Worm (Caenorhabditis elegans): Measurements from ENCODE around the gene vha-13.

DNA sequence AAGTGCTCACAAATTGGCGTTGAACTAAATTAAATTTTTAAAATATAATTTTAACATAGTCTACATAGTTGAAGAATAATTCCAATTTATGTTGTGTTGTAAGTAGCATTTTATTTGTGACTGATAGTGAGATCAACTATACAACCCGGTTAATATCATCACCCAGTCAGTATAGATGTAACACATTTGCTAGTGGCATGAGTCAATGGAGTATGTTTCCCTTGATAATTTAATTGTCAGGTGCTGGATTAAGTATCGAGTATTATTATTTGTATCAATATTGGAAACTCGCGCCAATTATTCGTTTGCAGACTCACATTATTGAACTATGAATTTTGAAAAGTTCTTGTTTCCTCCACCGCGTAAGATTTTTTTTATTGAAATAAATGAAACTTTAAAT, 16.6 kb upstream of the vha-13 start, which contains the start of gene srm-5:
- TF ChIP-seq ceh-36 (tag; optimal IDR thresholded peaks at IDR 0.05) (no peak), ama-1 (optimal IDR thresholded peaks at IDR 0.05) (no peak), hmg-4 (GFP tag; optimal IDR thresholded peaks at IDR 0.05) (no peak), hmbx-1 (tag; optimal IDR thresholded peaks at IDR 0.05) (no peak), scrt-1 (GFP tag; IDR thresholded peaks at IDR 0.05) (no peak), B0310.2 (tag; optimal IDR thresholded peaks at IDR 0.05) (no peak), tra-4 (tag; optimal IDR thresholded peaks at IDR 0.05) (no peak), sea-1 (GFP tag; conservative IDR thresholded peaks at IDR 0.05) (no peak), ets-7 (tag; optimal IDR thresholded peaks at IDR 0.05) (no peak), tbx-11 (GFP tag; IDR thresholded peaks at IDR 0.05) (no peak), aly-1 (tag; optimal IDR thresholded peaks at IDR 0.05) (no peak), hnd-1 (tag; optimal IDR thresholded peaks at IDR 0.05) (no peak), ceh-13 (GFP tag; optimal IDR thresholded peaks at IDR 0.05) (no peak), flt-1 (GFP tag; IDR thresholded peaks at IDR 0.05) (no peak)

Data from whole organism, early embryonic.